Fruit fly (Drosophila melanogaster) whole organism, pupa: ENCODE data around the gene tant.

Source experiments
- CG14655 ChIP-seq: fragments of 200-800 bp; sonication (Bioruptor generic); optimal IDR thresholded peaks from 3 replicates; lab custom pipeline; 2017; ENCODE audit warnings: mild to moderate bottlenecking, missing biosample characterization, missing genetic modification reagents, missing genetic modification characterization
- D1 ChIP-seq: fragments of 200-800 bp; sonication (Bioruptor generic); optimal IDR thresholded peaks from 2 replicates; lab custom pipeline; 2018; ENCODE audit warnings: missing biosample characterization, mild to moderate bottlenecking, missing genetic modification characterization, moderate library complexity
- EcR ChIP-seq: fragments of 200-800 bp; sonication (Bioruptor generic); optimal IDR thresholded peaks from 3 replicates; lab custom pipeline; 2019; ENCODE audit warnings: missing biosample characterization, missing genetic modification characterization, mild to moderate bottlenecking, moderate library complexity, missing genetic modification reagents

DNA sequence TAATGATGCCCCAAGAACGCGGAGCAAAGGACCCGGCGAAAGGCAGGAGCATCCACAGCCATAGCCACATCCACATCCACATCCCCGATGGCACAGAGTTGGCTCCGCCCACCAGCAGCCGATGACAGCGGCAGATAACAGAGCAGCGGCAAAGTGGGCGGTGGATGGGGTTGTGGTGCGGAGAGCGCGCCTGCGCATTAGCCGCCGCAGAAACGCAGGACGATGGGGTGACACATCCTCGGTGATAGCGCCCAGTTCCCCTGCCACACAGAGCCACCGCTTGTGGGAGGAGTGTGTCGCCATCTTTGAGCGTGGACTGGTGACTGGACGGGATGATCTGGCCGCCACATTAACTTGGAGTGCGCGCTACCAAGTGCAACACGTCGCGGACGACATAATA is 42.3 kb downstream of the tant start, which contains the start of gene Ets65A:
- TF ChIP-seq D1 (tag; lab: Kevin White, UChicago) (no peak), EcR (no peak), CG14655 (GFP tag; lab: Kevin White, UChicago) (no peak)
